Worm (Caenorhabditis elegans) whole organism, mixed stage, embryonic: Measurements from ENCODE around the gene blos-4.

Source experiments
- ces-1 ChIP-seq: fragments of 150-350 bp; optimal IDR thresholded peaks from 2 replicates; lab custom pipeline; 2014; ENCODE audit warnings: missing biosample characterization, missing genetic modification reagents, missing genetic modification characterization
- cnd-1 ChIP-seq: fragments of 200-800 bp; sonication (Bioruptor generic); optimal IDR thresholded peaks from 2 replicates; lab custom pipeline; 2018; ENCODE audit warnings: mild to moderate bottlenecking, missing genetic modification characterization, missing compliant biosample characterization
- elt-3 ChIP-seq: fragments of 150-350 bp; optimal IDR thresholded peaks from 2 replicates; lab custom pipeline; 2014; ENCODE audit warnings: missing biosample characterization, missing genetic modification characterization
- ham-2 ChIP-seq: fragments of 200-800 bp; sonication (Bioruptor generic); optimal IDR thresholded peaks from 2 replicates; lab custom pipeline; 2018; ENCODE audit warnings: mild to moderate bottlenecking, missing genetic modification characterization, missing compliant biosample characterization
- lin-13 ChIP-seq: fragments of 150-350 bp; optimal IDR thresholded peaks from 2 replicates; lab custom pipeline; 2014; ENCODE audit warnings: missing biosample characterization, missing genetic modification characterization
- lin-32 ChIP-seq: fragments of 200-800 bp; sonication (Bioruptor generic); optimal IDR thresholded peaks from 2 replicates; lab custom pipeline; 2018; ENCODE audit warnings: mild to moderate bottlenecking, missing genetic modification characterization, missing compliant biosample characterization
- lsy-2 ChIP-seq: fragments of 150-350 bp; optimal IDR thresholded peaks from 2 replicates; lab custom pipeline; 2014; ENCODE audit warnings: missing biosample characterization, missing genetic modification characterization
- mab-5 ChIP-seq: fragments of 150-350 bp; optimal IDR thresholded peaks from 2 replicates; lab custom pipeline; 2014; ENCODE audit warnings: missing biosample characterization, missing genetic modification characterization
- nhr-12 ChIP-seq: fragments of 150-350 bp; optimal IDR thresholded peaks from 2 replicates; lab custom pipeline; 2014; ENCODE audit warnings: missing biosample characterization, missing genetic modification characterization
- nhr-237 ChIP-seq: fragments of 150-350 bp; optimal IDR thresholded peaks from 2 replicates; lab custom pipeline; 2014; ENCODE audit warnings: missing biosample characterization, missing genetic modification characterization
- unc-39 ChIP-seq: fragments of 150-350 bp; optimal IDR thresholded peaks from 2 replicates; lab custom pipeline; 2014; ENCODE audit warnings: missing biosample characterization, missing genetic modification characterization
- unc-62 ChIP-seq: fragments of 150-350 bp; optimal IDR thresholded peaks from 2 replicates; lab custom pipeline; 2014; ENCODE audit warnings: missing biosample characterization, missing genetic modification reagents, missing genetic modification characterization
- zip-8 ChIP-seq: fragments of 150-350 bp; optimal IDR thresholded peaks from 2 replicates; lab custom pipeline; 2014; ENCODE audit warnings: missing biosample characterization, missing genetic modification characterization
- ztf-11 ChIP-seq: fragments of 150-350 bp; optimal IDR thresholded peaks from 2 replicates; lab custom pipeline; 2014; ENCODE audit warnings: missing biosample characterization, missing genetic modification characterization

DNA sequence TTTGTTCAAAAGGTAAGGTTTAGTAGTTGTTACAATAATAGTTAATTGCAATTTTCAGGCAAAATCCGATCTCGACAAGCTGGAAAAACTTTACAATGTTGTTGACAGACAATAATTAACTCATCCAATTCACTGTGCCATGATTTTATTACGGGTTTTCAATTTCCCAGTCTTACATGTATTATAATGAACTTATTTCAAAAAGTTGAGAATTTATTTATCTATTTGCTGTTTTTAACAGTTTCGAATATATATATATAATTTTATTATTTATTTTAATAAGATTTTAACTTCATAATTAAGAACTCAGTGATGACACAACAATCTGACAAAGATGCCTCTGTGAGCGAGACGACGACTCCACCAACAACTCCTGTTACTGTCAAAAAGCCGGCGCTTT, 1.0 kb downstream of the blos-4 start, which contains the start of gene lelo-1:
- TF ChIP-seq unc-62 (GFP tag; lab: Kevin White, UChicago) (no peak), nhr-12 (tag; lab: Kevin White, UChicago) (no peak), cnd-1 (tag; lab: Kevin White, UChicago) (no peak), lin-32 (GFP tag; lab: Kevin White, UChicago) (no peak), ham-2 (GFP tag; lab: Kevin White, UChicago) (no peak), lsy-2 (tag; lab: Kevin White, UChicago) (no peak), unc-39 (tag; lab: Kevin White, UChicago) (no peak), ztf-11 (tag; lab: Kevin White, UChicago) (no peak), elt-3 (tag; lab: Kevin White, UChicago) (no peak), lin-13 (no peak), ces-1 (GFP tag; lab: Kevin White, UChicago) (no peak), zip-8 (tag; lab: Kevin White, UChicago) (no peak), mab-5 (tag; lab: Kevin White, UChicago) (no peak), nhr-237 (tag; lab: Kevin White, UChicago) (no peak)
